Worm (Caenorhabditis elegans): ENCODE measurements around the gene F31F4.1.
A peak's percentile ranks its signal among the peaks of the same experiment; 100 is the strongest.

Gene F31F4.1

DNA sequence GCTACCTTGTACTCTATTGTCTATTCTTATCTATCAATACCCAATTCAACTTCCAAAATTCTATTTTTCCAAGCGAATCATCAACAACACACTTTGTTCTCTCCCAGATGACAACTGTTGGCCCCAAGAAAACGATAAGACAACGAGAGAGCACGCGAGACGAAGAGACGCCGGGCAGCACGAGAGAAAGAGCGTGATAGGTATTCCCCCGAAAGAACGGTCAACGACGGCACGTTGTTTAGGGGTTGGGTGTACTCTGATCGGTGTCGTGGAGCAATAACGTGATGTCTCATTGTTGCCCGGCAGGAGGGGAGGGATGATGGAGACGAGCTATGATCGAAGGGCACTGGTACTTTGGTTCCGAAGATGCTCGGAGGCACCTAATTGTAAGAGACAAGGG is 47.5 kb downstream of the F31F4.1 start (continued):
- TF ChIP-seq mep-1 (tag; optimal IDR thresholded peaks at IDR 0.05) (peak; percentile 71), ceh-63 (GFP tag; optimal IDR thresholded peaks at IDR 0.05) (no peak), nhr-84 (tag; optimal IDR thresholded peaks at IDR 0.05) (no peak), efl-1 (optimal IDR thresholded peaks at IDR 0.05) (peak; percentile 58 to 67), efl-1 (GFP tag; optimal IDR thresholded peaks at IDR 0.05 in 1 of 2) (peak; percentile 15 to 96), pax-3 (tag; optimal IDR thresholded peaks at IDR 0.05) (peak; percentile 75), mef-2 (tag; optimal IDR thresholded peaks at IDR 0.05) (peak; percentile 80), ceh-90 (tag; optimal IDR thresholded peaks at IDR 0.05) (no peak), nhr-85 (tag) (peak; percentile 98), unc-130 (tag; optimal IDR thresholded peaks at IDR 0.05) (peak; percentile 87), skn-1 (tag; optimal IDR thresholded peaks at IDR 0.05) (peak; percentile 79), aly-2 (tag; optimal IDR thresholded peaks at IDR 0.05) (peak; percentile 30), nhr-19 (GFP tag; conservative IDR thresholded peaks at IDR 0.05) (peak; percentile 100), lin-15B (tag; optimal IDR thresholded peaks at IDR 0.05) (no peak), ztf-11 (tag; optimal IDR thresholded peaks at IDR 0.05) (peak in 1 of 2 experiments; percentile 86), ztf-4 (tag; optimal IDR thresholded peaks at IDR 0.05) (peak; percentile 90), C16A3.4 (tag; optimal IDR thresholded peaks at IDR 0.05) (peak; percentile 86), isw-1 (GFP tag; IDR thresholded peaks at IDR 0.05) (peak; percentile 52; the same call in 1 of the 2 replicates), unc-86 (tag; optimal IDR thresholded peaks at IDR 0.05) (no peak), sptf-1 (tag; optimal IDR thresholded peaks at IDR 0.05) (no peak), alr-1 (tag; optimal IDR thresholded peaks at IDR 0.05; ENCODE audit: borderline replicate concordance) (no peak), tbx-2 (tag; optimal IDR thresholded peaks at IDR 0.05) (peak; percentile 96), rnt-1 (tag; optimal IDR thresholded peaks at IDR 0.05) (peak; percentile 95), ces-1 (GFP tag; optimal IDR thresholded peaks at IDR 0.05) (no peak), ceh-8 (GFP tag; optimal IDR thresholded peaks at IDR 0.05) (no peak), lin-14 (GFP tag; optimal IDR thresholded peaks at IDR 0.05) (peak; percentile 100), unc-62 (GFP tag; optimal IDR thresholded peaks at IDR 0.05) (no peak), xbp-1 (tag; optimal IDR thresholded peaks at IDR 0.05) (peak; percentile 84), nhr-20 (tag; optimal IDR thresholded peaks at IDR 0.05) (peak; percentile 99), nhr-77 (tag; optimal IDR thresholded peaks at IDR 0.05) (peak; percentile 83), blmp-1 (tag; optimal IDR thresholded peaks at IDR 0.05) (peak; percentile 13), nhr-28 (tag; optimal IDR thresholded peaks at IDR 0.05) (no peak), ets-5 (GFP tag; IDR thresholded peaks at IDR 0.05) (no peak), hlh-17 (GFP tag; optimal IDR thresholded peaks at IDR 0.05; ENCODE audit: borderline replicate concordance) (no peak), pqm-1 (tag; optimal IDR thresholded peaks at IDR 0.05) (peak; percentile 48), pag-3 (tag; optimal IDR thresholded peaks at IDR 0.05; ENCODE audit: borderline replicate concordance, insufficient read depth) (no peak), nhr-237 (tag; optimal IDR thresholded peaks at IDR 0.05) (no peak), nhr-12 (tag; optimal IDR thresholded peaks at IDR 0.05) (no peak), F16B12.6 (tag; optimal IDR thresholded peaks at IDR 0.05) (no peak), lin-39 (tag; optimal IDR thresholded peaks at IDR 0.05) (peak; percentile 83), irx-1 (tag; optimal IDR thresholded peaks at IDR 0.05) (peak; percentile 77), dsc-1 (tag; optimal IDR thresholded peaks at IDR 0.05) (peak; percentile 34), nhr-11 (tag; optimal IDR thresholded peaks at IDR 0.05) (peak; percentile 77), dpl-1 (GFP tag; optimal IDR thresholded peaks at IDR 0.05) (peak; percentile 48 to 67 (median 51)), C34B4.2 (tag; optimal IDR thresholded peaks at IDR 0.05) (peak; percentile 52), mab-9 (GFP tag; IDR thresholded peaks at IDR 0.05) (peak; percentile 71), jun-1 (tag; optimal IDR thresholded peaks at IDR 0.05) (peak; percentile 77), fos-1 (tag; optimal IDR thresholded peaks at IDR 0.05) (peak; percentile 18), mdl-1 (tag; optimal IDR thresholded peaks at IDR 0.05) (peak; percentile 76 to 99), ama-1 (optimal IDR thresholded peaks at IDR 0.05) (peak; percentile 72), fkh-10 (GFP tag; optimal IDR thresholded peaks at IDR 0.05) (no peak), zag-1 (tag; optimal IDR thresholded peaks at IDR 0.05) (no peak), ceh-88 (GFP tag; IDR thresholded peaks at IDR 0.05) (peak; percentile 75), aha-1 (tag; optimal IDR thresholded peaks at IDR 0.05) (no peak), nhr-90 (tag; optimal IDR thresholded peaks at IDR 0.05; ENCODE audit: poor library complexity) (peak; percentile 94)
